Worm (Caenorhabditis elegans): ENCODE data around the gene H20J04.1.

H20J04.1 gene

ce11 chrII:4326420-4326819, 29.0 kb upstream of the H20J04.1 start, which contains the start of gene pfd-2:
TSS of gene pfd-2 (plus strand) at chrII:4326720.
- TF ChIP-seq ceh-82 (tag; optimal IDR thresholded peaks at IDR 0.05) (no peak), ama-1 (optimal IDR thresholded peaks at IDR 0.05) (no peak), unc-39 (tag; optimal IDR thresholded peaks at IDR 0.05) (no peak), F13H6.1 (tag; optimal IDR thresholded peaks at IDR 0.05) (no peak), gmeb-1 (tag; optimal IDR thresholded peaks at IDR 0.05) (no peak), nhr-129 (tag; optimal IDR thresholded peaks at IDR 0.05) (no peak), mdl-1 (tag; optimal IDR thresholded peaks at IDR 0.05) (no peak), nhr-6 (tag; optimal IDR thresholded peaks at IDR 0.05) (no peak), fos-1 (tag; optimal IDR thresholded peaks at IDR 0.05) (no peak), ZK546.5 (tag; optimal IDR thresholded peaks at IDR 0.05) (no peak), dmd-4 (tag; optimal IDR thresholded peaks at IDR 0.05) (no peak), egl-27 (tag; optimal IDR thresholded peaks at IDR 0.05) (no peak), C34F6.9 (tag; optimal IDR thresholded peaks at IDR 0.05) (no peak), peb-1 (tag; optimal IDR thresholded peaks at IDR 0.05) (no peak), skn-1 (tag; optimal IDR thresholded peaks at IDR 0.05) (no peak)

ce11 chrII:4328716-4329115, 26.7 kb upstream of the H20J04.1 start, which contains the start of gene H20J04.4:
TSS of gene H20J04.4 (plus strand) at chrII:4329016.
- no peak for TF ChIP-seq nhr-237 (tag; optimal IDR thresholded peaks at IDR 0.05)
- TF ChIP-seq lin-13 (GFP tag; optimal IDR thresholded peaks at IDR 0.05) = no peak
- TF ChIP-seq lin-39 (tag; optimal IDR thresholded peaks at IDR 0.05) = no peak
- no peak for TF ChIP-seq mab-5 (tag; optimal IDR thresholded peaks at IDR 0.05)
- no peak for TF ChIP-seq F13H6.1 (tag; optimal IDR thresholded peaks at IDR 0.05)
- TF ChIP-seq ztf-11 (tag; optimal IDR thresholded peaks at IDR 0.05) = no peak
- no peak for TF ChIP-seq nhr-10 (tag; optimal IDR thresholded peaks at IDR 0.05)
- TF ChIP-seq blmp-1 (tag; optimal IDR thresholded peaks at IDR 0.05; ENCODE audit: insufficient read depth) = no peak

ce11 chrII:4334448-4334847, 21.0 kb upstream of the H20J04.1 start, which contains the start of gene madf-3:
TSS of gene madf-3 (plus strand) at chrII:4334748.
- TF ChIP-seq lin-11 (tag; optimal IDR thresholded peaks at IDR 0.05) = no peak
- TF ChIP-seq elt-3 (tag; optimal IDR thresholded peaks at IDR 0.05) = no peak
- TF ChIP-seq zag-1 (tag; optimal IDR thresholded peaks at IDR 0.05) = no peak
- TF ChIP-seq fos-1 (tag; optimal IDR thresholded peaks at IDR 0.05) = no peak
- no peak for TF ChIP-seq C34F6.9 (tag; optimal IDR thresholded peaks at IDR 0.05)
- TF ChIP-seq nhr-23 (tag; optimal IDR thresholded peaks at IDR 0.05) = no peak
- TF ChIP-seq ztf-11 (tag; optimal IDR thresholded peaks at IDR 0.05) = no peak
- TF ChIP-seq unc-55 (GFP tag; optimal IDR thresholded peaks at IDR 0.05) = no peak
- TF ChIP-seq nhr-25 (tag; optimal IDR thresholded peaks at IDR 0.05) = no peak
- TF ChIP-seq alr-1 (tag; optimal IDR thresholded peaks at IDR 0.05) = no peak
- TF ChIP-seq unc-62 (GFP tag; optimal IDR thresholded peaks at IDR 0.05) = no peak
- no peak for TF ChIP-seq blmp-1 (tag; optimal IDR thresholded peaks at IDR 0.05; ENCODE audit: insufficient read depth)
- no peak for TF ChIP-seq R02D3.7 (tag; optimal IDR thresholded peaks at IDR 0.05)
- TF ChIP-seq nhr-21 (tag; optimal IDR thresholded peaks at IDR 0.05) = no peak
- TF ChIP-seq egl-27 (tag; optimal IDR thresholded peaks at IDR 0.05) = no peak
- TF ChIP-seq ztf-4 (tag; optimal IDR thresholded peaks at IDR 0.05) = no peak
- no peak for TF ChIP-seq lin-39 (tag; optimal IDR thresholded peaks at IDR 0.05)
- no peak for TF ChIP-seq snpc-4 (tag; optimal IDR thresholded peaks at IDR 0.05)

- TF ChIP-seq nhr-6 (tag; optimal IDR thresholded peaks at IDR 0.05) = no peak
- TF ChIP-seq egl-27 (tag; optimal IDR thresholded peaks at IDR 0.05) = no peak
- TF ChIP-seq nhr-10 (tag; optimal IDR thresholded peaks at IDR 0.05) = no peak
- TF ChIP-seq crh-2 (tag; optimal IDR thresholded peaks at IDR 0.05) = no peak
- no peak for TF ChIP-seq nhr-77 (tag; optimal IDR thresholded peaks at IDR 0.05)
- no peak for TF ChIP-seq dmd-4 (tag; optimal IDR thresholded peaks at IDR 0.05)
- no peak for TF ChIP-seq gmeb-1 (tag; optimal IDR thresholded peaks at IDR 0.05)
- TF ChIP-seq nhr-25 (tag; optimal IDR thresholded peaks at IDR 0.05) = no peak
- no peak for TF ChIP-seq unc-55 (GFP tag; optimal IDR thresholded peaks at IDR 0.05)
- TF ChIP-seq unc-62 (GFP tag; optimal IDR thresholded peaks at IDR 0.05) = no peak
- TF ChIP-seq nhr-21 (tag; optimal IDR thresholded peaks at IDR 0.05) = no peak
- no peak for TF ChIP-seq F13H6.1 (tag; optimal IDR thresholded peaks at IDR 0.05)
- TF ChIP-seq sem-4 (tag; optimal IDR thresholded peaks at IDR 0.05) = no peak
- no peak for TF ChIP-seq fos-1 (tag; optimal IDR thresholded peaks at IDR 0.05)
These were observed 17.7 kb upstream of the H20J04.1 start for ce11 chrII:4337731-4338130.
